Fruit fly (Drosophila melanogaster) whole organism, embryonic: ENCODE results near the gene CG31482.

Experiments
- Bdp1 ChIP-seq: fragments of 200-800 bp; sonication (Bioruptor generic); optimal IDR thresholded peaks from 3 replicates; lab custom pipeline; 2016; ENCODE audit warnings: missing biosample characterization, missing genetic modification characterization
- BtbVII ChIP-seq: fragments of 200-800 bp; sonication (Bioruptor generic); optimal IDR thresholded peaks from 3 replicates; lab custom pipeline; 2017; ENCODE audit warnings: missing biosample characterization, mild to moderate bottlenecking, missing genetic modification characterization
- CG10462 ChIP-seq: fragments of 200-800 bp; sonication (Bioruptor generic); optimal IDR thresholded peaks from 2 replicates; lab custom pipeline; 2016; ENCODE audit warnings: missing biosample characterization, missing genetic modification characterization
- CG11398 ChIP-seq: fragments of 200-800 bp; sonication (Bioruptor generic); optimal IDR thresholded peaks from 2 replicates; lab custom pipeline; 2016; ENCODE audit warnings: missing biosample characterization, missing genetic modification characterization
- CG12155 ChIP-seq: fragments of 200-800 bp; sonication (Bioruptor generic); optimal IDR thresholded peaks from 3 replicates; lab custom pipeline; 2016; ENCODE audit warnings: missing biosample characterization, missing genetic modification characterization
- CG14050 ChIP-seq: fragments of 200-800 bp; sonication (Bioruptor generic); IDR thresholded peaks from 3 replicates; pipeline ENCODE4 v1.3.6; 2022; ENCODE audit warnings: missing biosample characterization, missing genetic modification characterization
- CG14441 ChIP-seq: fragments of 200-800 bp; sonication (Bioruptor generic); IDR thresholded peaks from 2 replicates; pipeline ENCODE4 v1.3.6; 2022; ENCODE audit warnings: missing biosample characterization, missing genetic modification characterization
- CG15514 ChIP-seq: fragments of 200-800 bp; sonication (Bioruptor generic); optimal IDR thresholded peaks from 3 replicates; lab custom pipeline; 2017; ENCODE audit warnings: missing biosample characterization, missing genetic modification characterization, mild to moderate bottlenecking, moderate library complexity, missing genetic modification reagents
- CG1603 ChIP-seq: fragments of 200-800 bp; sonication (Bioruptor generic); optimal IDR thresholded peaks from 2 replicates; lab custom pipeline; 2019; ENCODE audit warnings: missing biosample characterization, mild to moderate bottlenecking, missing genetic modification characterization, moderate library complexity
- CG18619 ChIP-seq: fragments of 200-800 bp; sonication (Bioruptor generic); optimal IDR thresholded peaks from 3 replicates; lab custom pipeline; 2017; ENCODE audit warnings: missing biosample characterization, mild to moderate bottlenecking, missing genetic modification characterization
- CG2889 ChIP-seq: fragments of 200-800 bp; sonication (Bioruptor generic); IDR thresholded peaks from 3 replicates; pipeline ENCODE4 v1.3.6; 2022; ENCODE audit warnings: missing biosample characterization, missing genetic modification characterization
- CG4730 ChIP-seq: fragments of 200-800 bp; sonication (Bioruptor generic); IDR thresholded peaks from 2 replicates; pipeline ENCODE4 v1.3.6; 2022; ENCODE audit warnings: missing biosample characterization, missing genetic modification characterization
- CG5953 ChIP-seq: fragments of 200-800 bp; sonication (Bioruptor generic); IDR thresholded peaks from 2 replicates; pipeline ENCODE4 v1.3.6; 2022; ENCODE audit warnings: missing biosample characterization, missing genetic modification characterization
- CG6813 ChIP-seq: fragments of 200-800 bp; sonication (Bioruptor generic); optimal IDR thresholded peaks from 2 replicates; lab custom pipeline; 2017; ENCODE audit warnings: missing biosample characterization, missing genetic modification characterization, mild to moderate bottlenecking, moderate library complexity, missing genetic modification reagents
- CG8290 ChIP-seq, 3 experiments: fragments of 200-800 bp; sonication (Bioruptor generic); optimal IDR thresholded peaks; 2 replicates each; lab custom pipeline; 2016 to 2019; ENCODE audit warnings: missing biosample characterization in 3 of 3, missing genetic modification characterization in 3 of 3, mild to moderate bottlenecking in 2 of 3, moderate library complexity in 1 of 3
- CG8388 ChIP-seq: fragments of 200-800 bp; sonication (Bioruptor generic); optimal IDR thresholded peaks from 2 replicates; lab custom pipeline; 2019; ENCODE audit warnings: missing biosample characterization, mild to moderate bottlenecking, missing genetic modification characterization, moderate library complexity
- CHES-1-like ChIP-seq: fragments of 200-800 bp; sonication (Bioruptor generic); optimal IDR thresholded peaks from 2 replicates; lab custom pipeline; 2016; ENCODE audit warnings: missing biosample characterization, missing genetic modification characterization
- Chrac-16 ChIP-seq: fragments of 200-800 bp; sonication (Bioruptor generic); optimal IDR thresholded peaks from 3 replicates; lab custom pipeline; 2016; ENCODE audit warnings: missing biosample characterization, missing genetic modification characterization
- CkIIα-i1 ChIP-seq: fragments of 200-800 bp; sonication (Bioruptor generic); IDR thresholded peaks from 2 replicates; pipeline ENCODE4 v1.3.6; 2022; ENCODE audit warnings: missing biosample characterization, missing genetic modification characterization
- E2f1 ChIP-seq: fragments of 200-800 bp; sonication (Bioruptor generic); IDR thresholded peaks from 2 replicates; pipeline ENCODE4 v1.3.6; 2022; ENCODE audit warnings: missing biosample characterization, missing genetic modification characterization
- GATAe ChIP-seq: fragments of 200-800 bp; sonication (Bioruptor generic); conservative IDR thresholded peaks from 2 replicates; pipeline ENCODE4 v1.3.6; 2022; ENCODE audit warnings: missing biosample characterization, missing genetic modification characterization
- HLHmδ ChIP-seq: fragments of 200-800 bp; sonication (Bioruptor generic); optimal IDR thresholded peaks from 2 replicates; lab custom pipeline; 2018; ENCODE audit warnings: missing biosample characterization, mild to moderate bottlenecking, missing genetic modification characterization, moderate library complexity
- Hmx ChIP-seq: fragments of 200-800 bp; sonication (Bioruptor generic); optimal IDR thresholded peaks from 2 replicates; lab custom pipeline; 2016; ENCODE audit warnings: missing biosample characterization, missing genetic modification characterization
- Hr78 ChIP-seq, 2 experiments: fragments of 200-800 bp in 1 of 2; fragments of >200 bp in 1 of 2; sonication (Bioruptor generic) in 1 of 2; optimal IDR thresholded peaks; 2 replicates each; lab custom pipeline; 2017 to 2019; ENCODE audit warnings: missing biosample characterization in 2 of 2, missing genetic modification characterization in 2 of 2, mild to moderate bottlenecking in 1 of 2, moderate library complexity in 1 of 2
- Lpt ChIP-seq: fragments of >200 bp; optimal IDR thresholded peaks from 2 replicates; lab custom pipeline; 2018; ENCODE audit warnings: missing biosample characterization, missing genetic modification characterization
- Oaz ChIP-seq: fragments of 200-800 bp; sonication (Bioruptor generic); IDR thresholded peaks from 2 replicates; pipeline ENCODE4 v1.3.6; 2022; ENCODE audit warnings: missing biosample characterization, missing genetic modification characterization
- Poxn ChIP-seq: fragments of 200-800 bp; sonication (Bioruptor generic); IDR thresholded peaks from 2 replicates; pipeline ENCODE4 v1.3.6; 2022; ENCODE audit warnings: missing biosample characterization, missing genetic modification characterization
- Ravus ChIP-seq: fragments of 200-800 bp; sonication (Bioruptor generic); IDR thresholded peaks from 2 replicates; pipeline ENCODE4 v1.3.6; 2022; ENCODE audit warnings: missing biosample characterization, missing genetic modification characterization
- Rx ChIP-seq: fragments of 200-800 bp; sonication (Bioruptor generic); IDR thresholded peaks from 2 replicates; pipeline ENCODE4 v1.3.6; 2022; ENCODE audit warnings: missing biosample characterization, missing genetic modification characterization
- Stat92E ChIP-seq, 3 experiments: fragments of >200 bp in 2 of 3; fragments of 200-800 bp in 1 of 3; sonication (Bioruptor generic) in 1 of 3; optimal IDR thresholded peaks; 2 replicates each; lab custom pipeline; 2017 to 2019; ENCODE audit warnings: missing biosample characterization in 3 of 3, missing genetic modification characterization in 3 of 3, mild to moderate bottlenecking in 1 of 3, moderate library complexity in 1 of 3
- Xbp1 ChIP-seq: fragments of 200-800 bp; sonication (Bioruptor generic); optimal IDR thresholded peaks from 3 replicates; lab custom pipeline; 2016; ENCODE audit warnings: missing biosample characterization, mild to moderate bottlenecking, missing genetic modification characterization
- abd-A ChIP-seq: fragments of 200-800 bp; sonication (Bioruptor generic); optimal IDR thresholded peaks from 3 replicates; lab custom pipeline; 2019; ENCODE audit warnings: missing biosample characterization, mild to moderate bottlenecking, missing genetic modification characterization, moderate library complexity
- al ChIP-seq: fragments of 200-800 bp; sonication (Bioruptor generic); IDR thresholded peaks from 2 replicates; pipeline ENCODE4 v1.3.6; 2022; ENCODE audit warnings: missing biosample characterization, missing genetic modification characterization
- bcd ChIP-seq: fragments of 200-800 bp; sonication (Bioruptor generic); optimal IDR thresholded peaks from 2 replicates; lab custom pipeline; 2017; ENCODE audit warnings: missing biosample characterization, mild to moderate bottlenecking, missing genetic modification characterization
- br ChIP-seq: fragments of >200 bp; optimal IDR thresholded peaks from 2 replicates; lab custom pipeline; 2017
- btn ChIP-seq: fragments of 200-800 bp; sonication (Bioruptor generic); optimal IDR thresholded peaks from 2 replicates; lab custom pipeline; 2016; ENCODE audit warnings: missing biosample characterization, missing genetic modification characterization
- chinmo ChIP-seq: fragments of 200-800 bp; sonication (Bioruptor generic); IDR thresholded peaks from 4 replicates; pipeline ENCODE4 v1.3.6; 2022; ENCODE audit warnings: missing biosample characterization, missing genetic modification characterization; ENCODE audit not compliant: partially characterized antibody
- cwo ChIP-seq: fragments of 200-800 bp; sonication (Bioruptor generic); optimal IDR thresholded peaks from 3 replicates; lab custom pipeline; 2017; ENCODE audit warnings: missing biosample characterization, missing genetic modification characterization, mild to moderate bottlenecking, moderate library complexity, missing genetic modification reagents
- dm ChIP-seq: fragments of 200-800 bp; sonication (Bioruptor generic); optimal IDR thresholded peaks from 3 replicates; lab custom pipeline; 2016; ENCODE audit warnings: missing biosample characterization, missing genetic modification characterization
- en ChIP-seq: fragments of 200-800 bp; sonication (Bioruptor generic); optimal IDR thresholded peaks from 2 replicates; lab custom pipeline; 2016; ENCODE audit warnings: missing biosample characterization, missing genetic modification characterization
- fru ChIP-seq: fragments of >200 bp; optimal IDR thresholded peaks from 2 replicates; lab custom pipeline; 2017
- gt ChIP-seq: fragments of 200-800 bp; sonication (Bioruptor generic); IDR thresholded peaks from 2 replicates; pipeline ENCODE4 v1.3.6; 2022; ENCODE audit warnings: missing biosample characterization, missing genetic modification characterization
- lov ChIP-seq, 2 experiments: fragments of 200-800 bp in 1 of 2; fragments of >200 bp in 1 of 2; sonication (Bioruptor generic) in 1 of 2; IDR thresholded peaks in 1 of 2; optimal IDR thresholded peaks in 1 of 2; 2 replicates in 1 of 2; 3 replicates in 1 of 2; pipeline versions ENCODE4 v1.3.6 to Lab custom; 2017 to 2022; ENCODE audit warnings: missing biosample characterization in 1 of 2, missing genetic modification characterization in 1 of 2
- luna ChIP-seq: fragments of 200-800 bp; sonication (Bioruptor generic); optimal IDR thresholded peaks from 2 replicates; lab custom pipeline; 2016; ENCODE audit warnings: missing biosample characterization, missing genetic modification characterization
- odd ChIP-seq: fragments of 200-800 bp; sonication (Bioruptor generic); optimal IDR thresholded peaks from 2 replicates; lab custom pipeline; 2017; ENCODE audit warnings: missing biosample characterization, mild to moderate bottlenecking, missing genetic modification characterization
- otp ChIP-seq: fragments of 200-800 bp; sonication (Bioruptor generic); IDR thresholded peaks from 3 replicates; pipeline ENCODE4, ENCODE4 v1.3.6; 2022; ENCODE audit warnings: missing biosample characterization, missing genetic modification characterization
- pan ChIP-seq, 4 experiments: fragments of >200 bp in 3 of 4; fragments of 200-800 bp in 1 of 4; sonication (Bioruptor generic) in 1 of 4; optimal IDR thresholded peaks in 3 of 4; IDR thresholded peaks in 1 of 4; 2 replicates each; pipeline versions ENCODE4 v1.3.6 to Lab custom; 2017 to 2022; ENCODE audit warnings: missing biosample characterization in 2 of 4, missing genetic modification characterization in 2 of 4, mixed read lengths in 1 of 4
- schlank ChIP-seq: fragments of 200-800 bp; sonication (Bioruptor generic); optimal IDR thresholded peaks from 2 replicates; lab custom pipeline; 2018; ENCODE audit warnings: missing biosample characterization, mild to moderate bottlenecking, missing genetic modification characterization
- sim ChIP-seq: fragments of 200-800 bp; sonication (Bioruptor generic); IDR thresholded peaks from 2 replicates; pipeline ENCODE4 v1.3.6; 2022; ENCODE audit warnings: missing biosample characterization, missing genetic modification characterization
- unc-4 ChIP-seq: fragments of 200-800 bp; sonication (Bioruptor generic); IDR thresholded peaks from 2 replicates; pipeline ENCODE4 v1.3.6; 2022; ENCODE audit warnings: missing biosample characterization, missing genetic modification characterization; ENCODE audit not compliant: partially characterized antibody
- wek ChIP-seq: fragments of 200-800 bp; sonication (Bioruptor generic); optimal IDR thresholded peaks from 3 replicates; lab custom pipeline; 2018; ENCODE audit warnings: missing biosample characterization, mild to moderate bottlenecking, missing genetic modification characterization, moderate library complexity

The CG31482 gene

DNA sequence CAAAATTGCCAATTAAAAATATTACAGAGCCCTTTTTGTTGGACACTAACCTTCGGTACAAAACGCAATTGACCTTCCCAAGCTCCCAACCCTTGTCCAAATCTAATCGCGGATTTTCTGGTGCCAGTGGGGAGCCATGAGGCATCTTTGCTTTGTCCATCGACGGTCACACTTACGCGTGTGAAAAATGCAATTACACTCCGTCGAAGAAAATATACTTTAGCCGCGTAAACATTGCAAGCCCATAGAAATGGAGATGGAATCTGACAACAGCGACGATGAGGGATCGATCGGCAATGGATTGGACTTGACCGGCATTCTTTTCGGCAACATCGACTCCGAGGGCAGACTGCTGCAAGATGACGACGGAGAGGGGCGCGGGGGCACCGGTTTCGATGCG is 45.7 kb downstream of the CG31482 start, which contains the start of gene Taf1 (continued):
- no peak for TF ChIP-seq Oaz (GFP tag; lab: Robert Waterston, UW)
- TF ChIP-seq abd-A = no peak
- no peak for TF ChIP-seq wek (GFP tag; lab: Kevin White, UChicago)
- TF ChIP-seq GATAe (GFP tag; lab: Robert Waterston, UW) = peak; percentile 72; the same call in 1 of the 2 replicates
- TF ChIP-seq Hmx (GFP tag; lab: Kevin White, UChicago) = no peak
- TF ChIP-seq Rx (GFP tag; lab: Robert Waterston, UW) = no peak
- TF ChIP-seq Bdp1 (GFP tag; lab: Kevin White, UChicago) = no peak
- TF ChIP-seq sim (GFP tag; lab: Robert Waterston, UW) = no peak
- TF ChIP-seq BtbVII (GFP tag; lab: Kevin White, UChicago) = no peak
- TF ChIP-seq cwo (GFP tag; lab: Kevin White, UChicago) = no peak
- TF ChIP-seq CG8290 (GFP tag; optimal IDR thresholded peaks at IDR 0.05; lab: Kevin White, UChicago) = no peak
- no peak for TF ChIP-seq CG8290 (tag; optimal IDR thresholded peaks at IDR 0.05; lab: Kevin White, UChicago)
- TF ChIP-seq lov (optimal IDR thresholded peaks at IDR 0.05; lab: Kevin White, UChicago) = no peak
- no peak for TF ChIP-seq lov (GFP tag; IDR thresholded peaks at IDR 0.05; lab: Robert Waterston, UW)
- no peak for TF ChIP-seq CG4730 (GFP tag; lab: Robert Waterston, UW)
- no peak for TF ChIP-seq CG14050 (GFP tag; lab: Robert Waterston, UW)
- TF ChIP-seq otp (GFP tag; lab: Robert Waterston, UW) = no peak
- TF ChIP-seq bcd = no peak
- no peak for TF ChIP-seq unc-4 (GFP tag; lab: Robert Waterston, UW)
- no peak for TF ChIP-seq CG8388
- TF ChIP-seq schlank = no peak
- TF ChIP-seq CkIIα-i1 (GFP tag; lab: Robert Waterston, UW) = no peak
- TF ChIP-seq chinmo (GFP tag; lab: Robert Waterston, UW) = peak; percentile 86; the same call in 2 of the 4 replicates
- no peak for TF ChIP-seq CG2889
- TF ChIP-seq Ravus = no peak
- no peak for TF ChIP-seq br (lab: Kevin White, UChicago)
- TF ChIP-seq odd (GFP tag; lab: Kevin White, UChicago) = no peak
- no peak for TF ChIP-seq fru (lab: Kevin White, UChicago)
- no peak for TF ChIP-seq E2f1 (GFP tag; lab: Robert Waterston, UW)
- TF ChIP-seq btn (GFP tag; lab: Kevin White, UChicago) = no peak
- TF ChIP-seq CG1603 (tag; lab: Kevin White, UChicago) = no peak
- TF ChIP-seq CG10462 (GFP tag; lab: Kevin White, UChicago) = no peak
- TF ChIP-seq CG11398 (GFP tag; lab: Kevin White, UChicago) = no peak
- TF ChIP-seq CG6813 (GFP tag; lab: Kevin White, UChicago) = no peak
- TF ChIP-seq CG12155 (GFP tag; lab: Kevin White, UChicago) = no peak
- peak; percentile 19 for TF ChIP-seq Xbp1 (GFP tag; lab: Kevin White, UChicago)
- no peak for TF ChIP-seq gt (GFP tag; lab: Robert Waterston, UW)
- no peak for TF ChIP-seq en
- TF ChIP-seq luna (GFP tag; lab: Kevin White, UChicago) = no peak
- no peak for TF ChIP-seq Hr78 (GFP tag; optimal IDR thresholded peaks at IDR 0.05; lab: Kevin White, UChicago)
- TF ChIP-seq CG5953 (GFP tag; lab: Robert Waterston, UW) = no peak
- TF ChIP-seq CG14441 (GFP tag; lab: Robert Waterston, UW) = no peak
- no peak for TF ChIP-seq HLHmδ (GFP tag; lab: Kevin White, UChicago)
- peak; percentile 25 for TF ChIP-seq dm (GFP tag; lab: Kevin White, UChicago)
- TF ChIP-seq CG18619 (GFP tag; lab: Kevin White, UChicago) = no peak
- no peak for TF ChIP-seq CHES-1-like (GFP tag; lab: Kevin White, UChicago)
- no peak for TF ChIP-seq al (GFP tag; lab: Robert Waterston, UW)
- TF ChIP-seq Stat92E (GFP tag; optimal IDR thresholded peaks at IDR 0.05; lab: Kevin White, UChicago) = peak in 1 of 3 experiments; percentile 27
- TF ChIP-seq Poxn (GFP tag; lab: Robert Waterston, UW) = no peak
- no peak for TF ChIP-seq pan (optimal IDR thresholded peaks at IDR 0.05; lab: Kevin White, UChicago)
- no peak for TF ChIP-seq pan (GFP tag; optimal IDR thresholded peaks at IDR 0.05 in 1 of 2, IDR thresholded peaks at IDR 0.05 in 1 of 2)
- TF ChIP-seq Lpt (GFP tag; lab: Kevin White, UChicago) = no peak
- TF ChIP-seq CG15514 (GFP tag; lab: Kevin White, UChicago) = peak; percentile 83
- no peak for TF ChIP-seq Chrac-16 (GFP tag; lab: Kevin White, UChicago)
